Worm (Caenorhabditis elegans) whole organism, L4 larva: ENCODE results near the gene kin-9.

Experiments used
- D1046.2 ChIP-seq: fragments of 200-800 bp; sonication (Bioruptor generic); IDR thresholded peaks from 2 replicates; pipeline ENCODE4 v1.3.6; 2022; ENCODE audit warnings: missing genetic modification characterization, missing compliant biosample characterization
- F26F4.8 ChIP-seq: fragments of 200-800 bp; sonication (Bioruptor generic); conservative IDR thresholded peaks from 2 replicates; pipeline ENCODE4 v1.3.6; 2022; ENCODE audit warnings: missing genetic modification characterization, missing compliant biosample characterization
- F37D6.2 ChIP-seq: sonication (generic microtip); optimal IDR thresholded peaks from 2 replicates; lab custom pipeline; 2016; ENCODE audit warnings: mild to moderate bottlenecking, missing genetic modification characterization, missing compliant biosample characterization
- F49E8.2 ChIP-seq: sonication (generic microtip); optimal IDR thresholded peaks from 2 replicates; lab custom pipeline; 2016; ENCODE audit warnings: missing compliant biosample characterization, mild to moderate bottlenecking, missing genetic modification characterization, borderline replicate concordance
- T20F7.1 ChIP-seq: fragments of 200-800 bp; sonication (Bioruptor generic); optimal IDR thresholded peaks from 2 replicates; lab custom pipeline; 2018; ENCODE audit warnings: mild to moderate bottlenecking, missing genetic modification characterization, missing compliant biosample characterization
- Y105C5A.15 ChIP-seq: fragments of 200-800 bp; sonication (Bioruptor generic); IDR thresholded peaks from 2 replicates; pipeline ENCODE4 v1.3.6; 2022; ENCODE audit warnings: missing genetic modification characterization, missing compliant biosample characterization
- Y5F2A.4 ChIP-seq: fragments of 200-800 bp; sonication (Bioruptor generic); optimal IDR thresholded peaks from 2 replicates; lab custom pipeline; 2018; ENCODE audit warnings: mild to moderate bottlenecking, missing genetic modification characterization, missing compliant biosample characterization
- aha-1 ChIP-seq: fragments of 150-350 bp; peaks from one replicate; lab custom pipeline; 2014; ENCODE audit warnings: missing biosample characterization, missing genetic modification characterization
- ama-1 ChIP-seq: fragments of 150-350 bp; optimal IDR thresholded peaks from 2 replicates; lab custom pipeline; 2014; ENCODE audit warnings: inconsistent platforms, mixed read lengths
- arid-1 ChIP-seq: fragments of 200-800 bp; sonication (Bioruptor generic); conservative IDR thresholded peaks from 2 replicates; pipeline ENCODE4 v1.3.6; 2022; ENCODE audit warnings: missing genetic modification reagents, missing genetic modification characterization, missing compliant biosample characterization
- ceh-62 ChIP-seq: sonication (generic microtip); optimal IDR thresholded peaks from 2 replicates; lab custom pipeline; 2017; ENCODE audit warnings: missing biosample characterization, missing genetic modification characterization
- daf-16 ChIP-seq, 3 experiments: sonication (generic microtip); optimal IDR thresholded peaks; 2 replicates each; lab custom pipeline; 2016 to 2017; ENCODE audit warnings: missing genetic modification characterization in 3 of 3, missing genetic modification reagents in 3 of 3, mild to moderate bottlenecking in 2 of 3, missing compliant biosample characterization in 2 of 3, missing biosample characterization in 1 of 3, moderate library complexity in 1 of 3
- daf-19 ChIP-seq: fragments of 200-800 bp; sonication (Bioruptor generic); conservative IDR thresholded peaks from 2 replicates; pipeline ENCODE4 v1.3.6; 2022; ENCODE audit warnings: missing genetic modification characterization, missing compliant biosample characterization
- daf-8 ChIP-seq: fragments of 200-800 bp; sonication (Bioruptor generic); IDR thresholded peaks from 2 replicates; pipeline ENCODE4 v1.3.6; 2022; ENCODE audit warnings: missing genetic modification characterization, missing compliant biosample characterization
- dmd-8 ChIP-seq: fragments of 200-800 bp; sonication (Bioruptor generic); IDR thresholded peaks from 2 replicates; pipeline ENCODE4 v1.3.6; 2022; ENCODE audit warnings: missing genetic modification characterization, missing compliant biosample characterization
- duxl-1 ChIP-seq: sonication (generic microtip); optimal IDR thresholded peaks from 2 replicates; lab custom pipeline; 2016; ENCODE audit warnings: mild to moderate bottlenecking, missing genetic modification characterization, moderate library complexity, missing compliant biosample characterization; ENCODE audit not compliant: poor library complexity
- fos-1 ChIP-seq: fragments of 150-350 bp; optimal IDR thresholded peaks from 2 replicates; lab custom pipeline; 2014; ENCODE audit warnings: missing biosample characterization, missing genetic modification characterization
- hlh-30 ChIP-seq: sonication (generic microtip); optimal IDR thresholded peaks from 2 replicates; lab custom pipeline; 2017; ENCODE audit warnings: antibody characterized with exemption, mild to moderate bottlenecking, missing genetic modification characterization, missing compliant biosample characterization; ENCODE audit not compliant: insufficient read depth
- hmg-1.1 ChIP-seq: fragments of 200-800 bp; sonication (Bioruptor generic); IDR thresholded peaks from 2 replicates; pipeline ENCODE4 v1.3.6; 2022; ENCODE audit warnings: missing genetic modification reagents, missing genetic modification characterization, missing compliant biosample characterization
- lsy-2 ChIP-seq, 2 experiments: fragments of 150-350 bp in 1 of 2; sonication (generic microtip) in 1 of 2; optimal IDR thresholded peaks; 2 replicates each; lab custom pipeline; 2014 to 2017; ENCODE audit warnings: missing biosample characterization in 2 of 2, missing genetic modification characterization in 2 of 2
- madf-5 ChIP-seq, 2 experiments: fragments of 200-800 bp; sonication (Bioruptor generic); IDR thresholded peaks; 2 replicates each; pipeline ENCODE4 v1.3.6; 2022; ENCODE audit warnings: missing compliant biosample characterization in 2 of 2, missing genetic modification characterization in 2 of 2
- mes-2 ChIP-seq: sonication (generic microtip); optimal IDR thresholded peaks from 2 replicates; lab custom pipeline; 2016; ENCODE audit warnings: missing genotype, mild to moderate bottlenecking, missing genetic modification characterization, missing compliant biosample characterization; ENCODE audit not compliant: poor library complexity, severe bottlenecking
- nhr-11 ChIP-seq: fragments of 150-350 bp; optimal IDR thresholded peaks from 2 replicates; lab custom pipeline; 2014; ENCODE audit warnings: missing biosample characterization, missing genetic modification characterization
- nhr-25 ChIP-seq: sonication (generic microtip); optimal IDR thresholded peaks from 2 replicates; lab custom pipeline; 2017; ENCODE audit warnings: missing genetic modification characterization, mild to moderate bottlenecking, missing compliant biosample characterization, antibody characterized with exemption, moderate library complexity, borderline replicate concordance; ENCODE audit not compliant: insufficient read depth
- nhr-42 ChIP-seq: fragments of 200-800 bp; sonication (Bioruptor generic); IDR thresholded peaks from 2 replicates; pipeline ENCODE4 v1.3.6; 2022; ENCODE audit warnings: missing genetic modification characterization, missing compliant biosample characterization
- pqm-1 ChIP-seq: sonication (generic microtip); optimal IDR thresholded peaks from 2 replicates; lab custom pipeline; 2017; ENCODE audit warnings: missing biosample characterization, missing genetic modification characterization
- saeg-2 ChIP-seq: fragments of 200-800 bp; sonication (Bioruptor generic); IDR thresholded peaks from 2 replicates; pipeline ENCODE4 v1.3.6; 2022; ENCODE audit warnings: missing genetic modification reagents, missing genetic modification characterization, missing compliant biosample characterization
- snpc-1.2 ChIP-seq: fragments of 200-800 bp; sonication (Bioruptor generic); IDR thresholded peaks from 2 replicates; pipeline ENCODE4 v1.3.6; 2022; ENCODE audit warnings: missing genetic modification reagents, missing genetic modification characterization, missing compliant biosample characterization
- tag-97 ChIP-seq: fragments of 200-800 bp; sonication (Bioruptor generic); IDR thresholded peaks from 2 replicates; pipeline ENCODE4 v1.3.6; 2022; ENCODE audit warnings: missing genetic modification characterization, missing compliant biosample characterization
- unc-62 ChIP-seq, 3 experiments: fragments of 150-350 bp in 1 of 3; sonication (generic microtip); optimal IDR thresholded peaks in 2 of 3; peaks in 1 of 3; 1 replicate in 1 of 3; 2 replicates in 2 of 3; lab custom pipeline; 2014 to 2017; ENCODE audit warnings: missing biosample characterization in 3 of 3, missing genetic modification characterization in 3 of 3, missing genetic modification reagents in 3 of 3, missing genotype in 1 of 3
- vab-7 ChIP-seq: fragments of 200-800 bp; sonication (Bioruptor generic); IDR thresholded peaks from 2 replicates; pipeline ENCODE4 v1.3.6; 2022; ENCODE audit warnings: missing genetic modification reagents, missing genetic modification characterization, missing compliant biosample characterization
- zfp-3 ChIP-seq: fragments of 200-800 bp; sonication (Bioruptor generic); conservative IDR thresholded peaks from 2 replicates; pipeline ENCODE4 v1.3.6; 2022; ENCODE audit warnings: missing genetic modification reagents, missing genetic modification characterization, missing compliant biosample characterization
- zip-2 ChIP-seq: fragments of 150-350 bp; optimal IDR thresholded peaks from 2 replicates; lab custom pipeline; 2014; ENCODE audit warnings: missing biosample characterization, missing genetic modification characterization

The kin-9 gene

DNA sequence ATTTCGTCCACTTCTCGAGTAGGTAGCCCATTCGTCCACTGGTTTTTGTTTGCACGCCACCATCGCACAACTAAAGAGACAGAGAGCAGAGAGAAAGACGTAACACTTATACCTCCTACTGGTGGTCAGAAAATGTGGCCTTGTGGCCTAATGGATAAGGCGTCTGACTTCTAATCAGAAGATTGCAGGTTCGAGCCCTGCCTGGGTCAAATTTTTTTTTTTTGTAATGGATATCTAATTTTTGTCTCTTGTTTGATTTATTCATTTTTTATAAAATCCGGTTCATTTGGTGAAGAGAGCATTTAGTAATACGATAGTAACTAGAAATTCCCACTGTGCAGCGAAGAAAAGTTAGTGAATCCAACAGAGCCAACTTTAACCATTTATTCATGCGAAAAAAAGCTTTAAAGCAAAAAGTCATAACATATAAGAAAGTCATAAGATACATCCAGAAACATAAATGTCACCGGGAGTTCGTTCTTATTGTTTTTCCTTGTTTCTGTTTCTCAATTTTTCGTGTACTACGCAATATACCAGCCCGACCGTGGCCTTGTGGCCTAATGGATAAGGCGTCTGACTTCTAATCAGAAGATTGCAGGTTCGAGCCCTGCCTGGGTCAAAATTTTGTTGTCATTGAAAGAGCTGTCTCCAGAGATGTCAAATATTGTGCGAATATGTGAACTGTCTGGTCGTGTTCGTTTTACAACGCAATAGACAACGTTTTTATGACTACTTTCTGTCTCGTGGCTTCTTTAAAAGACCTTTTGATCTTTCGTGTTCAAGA, 46.2 kb upstream of the kin-9 start (continued):
- TF ChIP-seq nhr-11 (tag; lab: Kevin White, UChicago), result no peak
- TF ChIP-seq madf-5 (GFP tag; IDR thresholded peaks at IDR 0.05; lab: Robert Waterston, UW), result peak in 1 of 2 experiments; percentile 81; a peak in 1 of 4 replicates
- no peak for TF ChIP-seq tag-97
- TF ChIP-seq snpc-1.2 (GFP tag; lab: Robert Waterston, UW), result peak; percentile 52
- TF ChIP-seq vab-7 (GFP tag; lab: Robert Waterston, UW), result peak; percentile 67
- TF ChIP-seq nhr-42 (GFP tag; lab: Robert Waterston, UW), result 0 out of 2 replicates have a peak, but pooled peaks have one; percentile 13
- no peak for TF ChIP-seq ama-1 (lab: Kevin White, UChicago)
- 0 out of 2 replicates have a peak, but pooled peaks have one; percentile 52 for TF ChIP-seq Y105C5A.15 (GFP tag; lab: Robert Waterston, UW)
- no peak for TF ChIP-seq pqm-1 (tag; lab: Kevin White, UChicago)
- TF ChIP-seq unc-62 (GFP tag; optimal IDR thresholded peaks at IDR 0.05 in 1 of 2; lab: Kevin White, UChicago), result no peak
- TF ChIP-seq unc-62 (tag; optimal IDR thresholded peaks at IDR 0.05; lab: Kevin White, UChicago), result no peak
- peak; percentile 35; the same call in 1 of the 2 replicates for TF ChIP-seq arid-1 (GFP tag; lab: Robert Waterston, UW)
- no peak for TF ChIP-seq F49E8.2 (tag; lab: Kevin White, UChicago)
- TF ChIP-seq hmg-1.1 (GFP tag; lab: Robert Waterston, UW), result peak; percentile 83
- TF ChIP-seq F26F4.8 (GFP tag; lab: Robert Waterston, UW), result 0 out of 2 replicates have a peak, but pooled peaks have one; percentile 39
- TF ChIP-seq F37D6.2 (tag; lab: Kevin White, UChicago), result no peak
- TF ChIP-seq dmd-8 (GFP tag; lab: Robert Waterston, UW), result peak; percentile 85
- TF ChIP-seq zip-2 (tag; lab: Kevin White, UChicago), result no peak
- TF ChIP-seq saeg-2, result 0 out of 2 replicates have a peak, but pooled peaks have one; percentile 32
- TF ChIP-seq T20F7.1, result no peak
- TF ChIP-seq zfp-3 (GFP tag; lab: Robert Waterston, UW), result 0 out of 2 replicates have a peak, but pooled peaks have one; percentile 38
- TF ChIP-seq nhr-25, result peak; percentile 60
- no peak for TF ChIP-seq ceh-62 (tag; lab: Kevin White, UChicago)
- TF ChIP-seq fos-1 (tag; lab: Kevin White, UChicago), result no peak
- TF ChIP-seq daf-8 (GFP tag; lab: Robert Waterston, UW), result no peak
- TF ChIP-seq D1046.2 (GFP tag; lab: Robert Waterston, UW), result peak; percentile 67; the same call in 1 of the 2 replicates
- TF ChIP-seq Y5F2A.4 (GFP tag; lab: Kevin White, UChicago), result no peak
- TF ChIP-seq mes-2, result peak; percentile 82
- peak; percentile 67 for TF ChIP-seq hlh-30 (tag; lab: Kevin White, UChicago)
- TF ChIP-seq daf-19 (GFP tag; lab: Robert Waterston, UW), result 0 out of 2 replicates have a peak, but pooled peaks have one; percentile 9

DNA sequence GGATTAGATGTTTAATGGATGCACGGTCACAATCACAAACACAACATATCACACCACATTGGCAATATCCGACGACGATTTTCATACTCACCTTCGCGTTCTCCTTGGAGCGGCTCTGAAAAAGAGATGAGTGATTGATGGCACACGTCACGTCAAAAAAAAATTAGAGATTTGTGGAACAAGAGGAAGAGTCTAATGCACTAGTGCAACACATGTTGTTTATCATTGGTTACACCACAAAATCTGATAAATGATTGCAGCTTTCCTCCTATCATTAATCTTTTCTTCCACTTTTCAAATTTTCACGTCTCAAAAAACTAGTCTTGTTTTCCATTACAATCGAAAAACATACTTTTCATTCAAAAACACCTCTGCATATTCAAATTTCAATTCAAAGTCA, 42.0 kb upstream of the kin-9 start:
- no peak for TF ChIP-seq lsy-2 (tag; optimal IDR thresholded peaks at IDR 0.05; lab: Kevin White, UChicago)
- peak; percentile 83 for TF ChIP-seq aha-1
- peak in 1 of 2 experiments; percentile 89 for TF ChIP-seq daf-16 (GFP tag; optimal IDR thresholded peaks at IDR 0.05; lab: Kevin White, UChicago)
- no peak for TF ChIP-seq daf-16 (tag; optimal IDR thresholded peaks at IDR 0.05; lab: Kevin White, UChicago)

DNA sequence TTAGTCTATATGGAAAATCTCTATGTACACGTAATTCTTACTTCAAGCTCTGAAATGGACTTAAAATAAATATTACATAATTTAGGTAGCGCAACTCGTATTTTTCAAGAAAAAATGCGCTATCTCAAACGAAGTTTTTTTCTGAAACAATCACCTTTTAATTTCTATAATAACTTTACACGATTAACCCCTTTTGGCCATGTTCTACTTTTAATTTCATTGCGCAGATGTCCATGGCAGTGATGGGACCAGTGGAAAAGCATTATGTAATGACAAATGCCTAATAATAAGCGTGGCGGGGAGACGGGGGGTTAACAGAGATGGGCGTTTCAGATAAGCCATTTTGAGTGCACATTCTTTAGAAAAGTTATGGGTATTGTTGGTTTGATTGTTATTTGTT, 41.0 kb upstream of the kin-9 start:
- TF ChIP-seq unc-62 (GFP tag; optimal IDR thresholded peaks at IDR 0.05 in 1 of 2; lab: Kevin White, UChicago) (peak in 1 of 2 experiments; percentile 67), unc-62 (tag; optimal IDR thresholded peaks at IDR 0.05; lab: Kevin White, UChicago) (no peak), duxl-1 (tag; lab: Kevin White, UChicago) (no peak)
